Worm (Caenorhabditis elegans) whole organism, L4 larva: Measurements from ENCODE around the gene F52G3.1.
"Not testable (repeated sequence)": the region's sequence is repeated elsewhere in the genome, so short reads cannot be mapped to it uniquely, and the experiment has no call there.

ENCODE experiments used
- D1046.2 ChIP-seq: fragments of 200-800 bp; sonication (Bioruptor generic); IDR thresholded peaks from 2 replicates; pipeline ENCODE4 v1.3.6; 2022; ENCODE audit warnings: missing genetic modification characterization, missing compliant biosample characterization
- F26F4.8 ChIP-seq: fragments of 200-800 bp; sonication (Bioruptor generic); conservative IDR thresholded peaks from 2 replicates; pipeline ENCODE4 v1.3.6; 2022; ENCODE audit warnings: missing genetic modification characterization, missing compliant biosample characterization
- T20F7.1 ChIP-seq: fragments of 200-800 bp; sonication (Bioruptor generic); optimal IDR thresholded peaks from 2 replicates; lab custom pipeline; 2018; ENCODE audit warnings: mild to moderate bottlenecking, missing genetic modification characterization, missing compliant biosample characterization
- T26A8.4 ChIP-seq: fragments of 200-800 bp; sonication (Bioruptor generic); IDR thresholded peaks from 2 replicates; pipeline ENCODE4 v1.3.6; 2022; ENCODE audit warnings: missing genetic modification characterization, missing compliant biosample characterization
- Y5F2A.4 ChIP-seq: fragments of 200-800 bp; sonication (Bioruptor generic); optimal IDR thresholded peaks from 2 replicates; lab custom pipeline; 2018; ENCODE audit warnings: mild to moderate bottlenecking, missing genetic modification characterization, missing compliant biosample characterization
- Y75B8A.6 ChIP-seq: fragments of 200-800 bp; sonication (Bioruptor generic); IDR thresholded peaks from 2 replicates; pipeline ENCODE4 v1.3.6; 2022; ENCODE audit warnings: missing genetic modification reagents, missing genetic modification characterization, missing compliant biosample characterization
- ama-1 ChIP-seq: fragments of 150-350 bp; optimal IDR thresholded peaks from 2 replicates; lab custom pipeline; 2014; ENCODE audit warnings: inconsistent platforms, mixed read lengths
- attf-4 ChIP-seq: sonication (generic microtip); optimal IDR thresholded peaks from 3 replicates; lab custom pipeline; 2017; ENCODE audit warnings: missing biosample characterization, missing genetic modification characterization
- ceh-28 ChIP-seq: fragments of 150-350 bp; optimal IDR thresholded peaks from 2 replicates; lab custom pipeline; 2014; ENCODE audit warnings: missing biosample characterization, missing genetic modification reagents, missing genetic modification characterization
- ceh-62 ChIP-seq: sonication (generic microtip); optimal IDR thresholded peaks from 2 replicates; lab custom pipeline; 2017; ENCODE audit warnings: missing biosample characterization, missing genetic modification characterization
- ctbp-1 ChIP-seq: fragments of 200-800 bp; sonication (Bioruptor generic); IDR thresholded peaks from 2 replicates; pipeline ENCODE4 v1.3.6; 2022; ENCODE audit warnings: missing genetic modification reagents, missing genetic modification characterization, missing compliant biosample characterization
- daf-12 ChIP-seq: fragments of 150-350 bp; optimal IDR thresholded peaks from 2 replicates; lab custom pipeline; 2014; ENCODE audit warnings: missing biosample characterization, missing genetic modification reagents, missing genetic modification characterization
- daf-16 ChIP-seq, 3 experiments: sonication (generic microtip); optimal IDR thresholded peaks; 2 replicates each; lab custom pipeline; 2016 to 2017; ENCODE audit warnings: missing genetic modification characterization in 3 of 3, missing genetic modification reagents in 3 of 3, mild to moderate bottlenecking in 2 of 3, missing compliant biosample characterization in 2 of 3, missing biosample characterization in 1 of 3, moderate library complexity in 1 of 3
- dmd-8 ChIP-seq: fragments of 200-800 bp; sonication (Bioruptor generic); IDR thresholded peaks from 2 replicates; pipeline ENCODE4 v1.3.6; 2022; ENCODE audit warnings: missing genetic modification characterization, missing compliant biosample characterization
- dve-1 ChIP-seq: sonication (generic microtip); optimal IDR thresholded peaks from 2 replicates; lab custom pipeline; 2017; ENCODE audit warnings: antibody characterized with exemption, mild to moderate bottlenecking, missing genetic modification characterization, missing compliant biosample characterization; ENCODE audit not compliant: insufficient read depth
- gei-8 ChIP-seq: fragments of 200-800 bp; sonication (Bioruptor generic); optimal IDR thresholded peaks from 2 replicates; lab custom pipeline; 2018; ENCODE audit warnings: mild to moderate bottlenecking, missing genetic modification characterization, missing compliant biosample characterization
- hif-1 ChIP-seq, 2 experiments: sonication (generic microtip); optimal IDR thresholded peaks; 2 replicates each; lab custom pipeline; 2016 to 2017; ENCODE audit warnings: missing compliant biosample characterization in 2 of 2, missing genetic modification characterization in 2 of 2, missing genetic modification reagents in 2 of 2, missing genotype in 2 of 2, mild to moderate bottlenecking in 1 of 2
- hlh-11 ChIP-seq: fragments of 200-800 bp; sonication (Bioruptor generic); optimal IDR thresholded peaks from 2 replicates; lab custom pipeline; 2018; ENCODE audit warnings: mild to moderate bottlenecking, missing genetic modification characterization, missing compliant biosample characterization
- hlh-30 ChIP-seq: sonication (generic microtip); optimal IDR thresholded peaks from 2 replicates; lab custom pipeline; 2017; ENCODE audit warnings: antibody characterized with exemption, mild to moderate bottlenecking, missing genetic modification characterization, missing compliant biosample characterization; ENCODE audit not compliant: insufficient read depth
- lim-7 ChIP-seq: fragments of 200-800 bp; sonication (Bioruptor generic); IDR thresholded peaks from 2 replicates; pipeline ENCODE4 v1.3.6; 2022; ENCODE audit warnings: missing genetic modification characterization, missing compliant biosample characterization
- lin-1 ChIP-seq: fragments of 200-800 bp; sonication (Bioruptor generic); IDR thresholded peaks from 2 replicates; pipeline ENCODE4 v1.3.6; 2022; ENCODE audit warnings: missing genetic modification reagents, missing genetic modification characterization, missing compliant biosample characterization
- lin-38 ChIP-seq: fragments of 200-800 bp; sonication (Bioruptor generic); IDR thresholded peaks from 2 replicates; pipeline ENCODE4 v1.3.6; 2022; ENCODE audit warnings: missing genetic modification reagents, missing genetic modification characterization, missing compliant biosample characterization
- lir-3 ChIP-seq: sonication (generic microtip); optimal IDR thresholded peaks from 2 replicates; lab custom pipeline; 2016; ENCODE audit warnings: mild to moderate bottlenecking, missing genetic modification characterization, missing compliant biosample characterization
- madf-5 ChIP-seq, 2 experiments: fragments of 200-800 bp; sonication (Bioruptor generic); IDR thresholded peaks; 2 replicates each; pipeline ENCODE4 v1.3.6; 2022; ENCODE audit warnings: missing compliant biosample characterization in 2 of 2, missing genetic modification characterization in 2 of 2
- mep-1 ChIP-seq: fragments of 150-350 bp; sonication (generic microtip); optimal IDR thresholded peaks from 3 replicates; lab custom pipeline; 2014; ENCODE audit warnings: missing biosample characterization, missing genetic modification characterization
- mes-2 ChIP-seq: sonication (generic microtip); optimal IDR thresholded peaks from 2 replicates; lab custom pipeline; 2016; ENCODE audit warnings: missing genotype, mild to moderate bottlenecking, missing genetic modification characterization, missing compliant biosample characterization; ENCODE audit not compliant: poor library complexity, severe bottlenecking
- nhr-102 ChIP-seq: sonication (generic microtip); optimal IDR thresholded peaks from 2 replicates; lab custom pipeline; 2016; ENCODE audit warnings: mild to moderate bottlenecking, missing genetic modification characterization, moderate library complexity, missing compliant biosample characterization
- nhr-111 ChIP-seq: fragments of 200-800 bp; sonication (Bioruptor generic); optimal IDR thresholded peaks from 2 replicates; lab custom pipeline; 2018; ENCODE audit warnings: mild to moderate bottlenecking, missing genetic modification characterization, missing compliant biosample characterization
- pha-4 ChIP-seq, 2 experiments: fragments of 150-350 bp in 1 of 2; fragments of 200-800 bp in 1 of 2; sonication (Bioruptor generic) in 1 of 2; IDR thresholded peaks in 1 of 2; optimal IDR thresholded peaks in 1 of 2; 2 replicates each; pipeline versions ENCODE4 v1.3.6 to Lab custom; 2014 to 2022; ENCODE audit warnings: missing genetic modification characterization in 2 of 2, missing genetic modification reagents in 2 of 2, missing biosample characterization in 1 of 2, missing compliant biosample characterization in 1 of 2
- sdz-12 ChIP-seq: fragments of 200-800 bp; sonication (Bioruptor generic); optimal IDR thresholded peaks from 2 replicates; lab custom pipeline; 2018; ENCODE audit warnings: mild to moderate bottlenecking, missing genetic modification characterization, missing compliant biosample characterization
- set-16 ChIP-seq: fragments of 200-800 bp; sonication (Bioruptor generic); IDR thresholded peaks from 2 replicates; pipeline ENCODE4 v1.3.6; 2022; ENCODE audit warnings: missing genetic modification reagents, missing genetic modification characterization, missing compliant biosample characterization
- spr-1 ChIP-seq: sonication (generic microtip); optimal IDR thresholded peaks from 2 replicates; lab custom pipeline; 2016; ENCODE audit warnings: mild to moderate bottlenecking, missing genetic modification characterization, missing compliant biosample characterization
- tra-1 ChIP-seq: fragments of 200-800 bp; sonication (Bioruptor generic); IDR thresholded peaks from 2 replicates; pipeline ENCODE4 v1.3.6; 2022; ENCODE audit warnings: missing genetic modification reagents, missing genetic modification characterization, missing compliant biosample characterization
- unc-62 ChIP-seq, 3 experiments: fragments of 150-350 bp in 1 of 3; sonication (generic microtip); optimal IDR thresholded peaks in 2 of 3; peaks in 1 of 3; 1 replicate in 1 of 3; 2 replicates in 2 of 3; lab custom pipeline; 2014 to 2017; ENCODE audit warnings: missing biosample characterization in 3 of 3, missing genetic modification characterization in 3 of 3, missing genetic modification reagents in 3 of 3, missing genotype in 1 of 3
- vab-7 ChIP-seq: fragments of 200-800 bp; sonication (Bioruptor generic); IDR thresholded peaks from 2 replicates; pipeline ENCODE4 v1.3.6; 2022; ENCODE audit warnings: missing genetic modification reagents, missing genetic modification characterization, missing compliant biosample characterization
- zfp-3 ChIP-seq: fragments of 200-800 bp; sonication (Bioruptor generic); conservative IDR thresholded peaks from 2 replicates; pipeline ENCODE4 v1.3.6; 2022; ENCODE audit warnings: missing genetic modification reagents, missing genetic modification characterization, missing compliant biosample characterization
- zip-2 ChIP-seq: fragments of 150-350 bp; optimal IDR thresholded peaks from 2 replicates; lab custom pipeline; 2014; ENCODE audit warnings: missing biosample characterization, missing genetic modification characterization

The F52G3.1 gene

ce11 chrX:16934529-16934928 lies 29.1 kb upstream of the F52G3.1 start:
- TF ChIP-seq pha-4 (GFP tag; IDR thresholded peaks at IDR 0.05; lab: Robert Waterston, UW) (peak; percentile 35; the same call in 1 of the 2 replicates), Y75B8A.6 (GFP tag; lab: Robert Waterston, UW) (peak; percentile 12), madf-5 (GFP tag; IDR thresholded peaks at IDR 0.05; lab: Robert Waterston, UW) (0 out of 4 replicates have a peak, but pooled peaks of 1 of the 2 experiments have one; percentile 73), zfp-3 (GFP tag; lab: Robert Waterston, UW) (peak; percentile 69)
- TF ChIP-seq pha-4 (tag; optimal IDR thresholded peaks at IDR 0.05; lab: Kevin White, UChicago) = not testable (repeated sequence)

- TF ChIP-seq Y75B8A.6 (GFP tag; lab: Robert Waterston, UW) (peak; percentile 77; the same call in 1 of the 2 replicates), tra-1 (GFP tag; lab: Robert Waterston, UW) (0 out of 2 replicates have a peak, but pooled peaks have one; percentile 50), madf-5 (GFP tag; IDR thresholded peaks at IDR 0.05; lab: Robert Waterston, UW) (peak in 1 of 2 experiments; percentile 61; a peak in 1 of 4 replicates), lim-7 (0 out of 2 replicates have a peak, but pooled peaks have one; percentile 52), zfp-3 (GFP tag; lab: Robert Waterston, UW) (peak; percentile 57; the same call in 1 of the 2 replicates)
Measured at ce11 chrX:16937925-16938324, 25.7 kb upstream of the F52G3.1 start.

ce11 chrX:16942316-16942715 lies 21.4 kb upstream of the F52G3.1 start:
- TF ChIP-seq mep-1 = no peak
- peak in 1 of 2 experiments; percentile 92 for TF ChIP-seq unc-62 (GFP tag; optimal IDR thresholded peaks at IDR 0.05 in 1 of 2; lab: Kevin White, UChicago)
- TF ChIP-seq unc-62 (tag; optimal IDR thresholded peaks at IDR 0.05; lab: Kevin White, UChicago) = no peak

ce11 chrX:16943934-16944914 lies 19.4 kb upstream of the F52G3.1 start:
- TF ChIP-seq mes-2 (tag; lab: Kevin White, UChicago) (peak; percentile 7), zip-2 (tag; lab: Kevin White, UChicago) (no peak), lin-1 (GFP tag; lab: Robert Waterston, UW) (no peak), gei-8 (GFP tag; lab: Kevin White, UChicago) (no peak), ctbp-1 (GFP tag; lab: Robert Waterston, UW) (0 out of 2 replicates have a peak, but pooled peaks have one; percentile 24), pha-4 (GFP tag; IDR thresholded peaks at IDR 0.05; lab: Robert Waterston, UW) (no peak), pha-4 (tag; optimal IDR thresholded peaks at IDR 0.05; lab: Kevin White, UChicago) (no peak), set-16 (GFP tag; lab: Robert Waterston, UW) (no peak), nhr-111 (no peak), ceh-28 (tag; lab: Kevin White, UChicago) (no peak), Y5F2A.4 (no peak), hlh-30 (tag; lab: Kevin White, UChicago) (no peak), sdz-12 (GFP tag; lab: Kevin White, UChicago) (no peak), T26A8.4 (peak; percentile 69), daf-16 (GFP tag; optimal IDR thresholded peaks at IDR 0.05; lab: Kevin White, UChicago) (no peak), daf-16 (tag; optimal IDR thresholded peaks at IDR 0.05; lab: Kevin White, UChicago) (no peak), Y75B8A.6 (GFP tag; lab: Robert Waterston, UW) (no peak), vab-7 (GFP tag; lab: Robert Waterston, UW) (no peak), daf-12 (tag; lab: Kevin White, UChicago) (no peak), F26F4.8 (GFP tag; lab: Robert Waterston, UW) (no peak), hif-1 (tag; optimal IDR thresholded peaks at IDR 0.05; lab: Kevin White, UChicago) (peak in 1 of 2 experiments; percentile 37), lin-38 (GFP tag; lab: Robert Waterston, UW) (no peak), ama-1 (lab: Kevin White, UChicago) (peak; percentile 91), T20F7.1 (GFP tag; lab: Kevin White, UChicago) (no peak), dve-1 (tag; lab: Kevin White, UChicago) (no peak), hlh-11 (no peak), D1046.2 (no peak), nhr-102 (tag; lab: Kevin White, UChicago) (no peak), dmd-8 (GFP tag; lab: Robert Waterston, UW) (0 out of 2 replicates have a peak, but pooled peaks have one; percentile 26), ceh-62 (no peak), spr-1 (no peak), lir-3 (tag; lab: Kevin White, UChicago) (no peak), unc-62 (GFP tag; optimal IDR thresholded peaks at IDR 0.05 in 1 of 2; lab: Kevin White, UChicago) (peak in 1 of 2 experiments; percentile 56), unc-62 (tag; optimal IDR thresholded peaks at IDR 0.05; lab: Kevin White, UChicago) (no peak), zfp-3 (GFP tag; lab: Robert Waterston, UW) (peak; percentile 47; the same call in 1 of the 2 replicates), attf-4 (tag; lab: Kevin White, UChicago) (no peak)
